Worm (Caenorhabditis elegans) whole organism, young adult: ENCODE results near the gene cogc-6.

ENCODE experiments used
- akir-1 ChIP-seq: fragments of 200-800 bp; sonication (Bioruptor generic); optimal IDR thresholded peaks from 2 replicates; lab custom pipeline; 2018; ENCODE audit warnings: mild to moderate bottlenecking, missing genetic modification characterization, moderate library complexity, missing compliant biosample characterization
- ama-1 ChIP-seq, 3 experiments: fragments of 150-350 bp in 1 of 3; sonication (generic microtip) in 2 of 3; optimal IDR thresholded peaks; 2 replicates each; lab custom pipeline; 2014 to 2018; ENCODE audit warnings: missing biosample characterization in 2 of 3, missing genetic modification characterization in 2 of 3, missing genetic modification reagents in 2 of 3
- egl-44 ChIP-seq: fragments of 200-800 bp; sonication (Bioruptor generic); IDR thresholded peaks from 2 replicates; pipeline ENCODE4 v1.3.6; 2022; ENCODE audit warnings: missing genetic modification reagents, missing genetic modification characterization, missing compliant biosample characterization
- egrh-3 ChIP-seq: fragments of 200-800 bp; sonication (Bioruptor generic); IDR thresholded peaks from 2 replicates; pipeline ENCODE4 v1.3.6; 2022; ENCODE audit warnings: missing genetic modification reagents, missing genetic modification characterization, missing compliant biosample characterization
- nfya-1 ChIP-seq: sonication (generic microtip); optimal IDR thresholded peaks from 2 replicates; lab custom pipeline; 2017; ENCODE audit warnings: antibody characterized with exemption, missing compliant biosample characterization, missing genetic modification characterization, borderline replicate concordance; ENCODE audit not compliant: insufficient read depth
- nfya-2 ChIP-seq: fragments of 200-800 bp; sonication (Bioruptor generic); IDR thresholded peaks from 2 replicates; pipeline ENCODE4 v1.3.6; 2022; ENCODE audit warnings: missing genetic modification reagents, missing genetic modification characterization, missing compliant biosample characterization
- nhr-27 ChIP-seq: fragments of 200-800 bp; sonication (Bioruptor generic); optimal IDR thresholded peaks from 2 replicates; lab custom pipeline; 2018; ENCODE audit warnings: mild to moderate bottlenecking, missing genetic modification characterization, moderate library complexity, missing compliant biosample characterization
- repo-1 ChIP-seq: sonication (generic microtip); optimal IDR thresholded peaks from 2 replicates; lab custom pipeline; 2017; ENCODE audit warnings: mild to moderate bottlenecking, missing genetic modification characterization, missing compliant biosample characterization
- tbx-9 ChIP-seq: sonication (generic microtip); optimal IDR thresholded peaks from 2 replicates; lab custom pipeline; 2016; ENCODE audit warnings: borderline replicate concordance, missing genetic modification characterization, inconsistent platforms, missing compliant biosample characterization
- unc-130 ChIP-seq: sonication (generic microtip); optimal IDR thresholded peaks from 2 replicates; lab custom pipeline; 2016; ENCODE audit warnings: missing genetic modification reagents, missing genetic modification characterization, missing compliant biosample characterization
- ztf-26 ChIP-seq: sonication (generic microtip); optimal IDR thresholded peaks from 2 replicates; lab custom pipeline; 2017; ENCODE audit warnings: missing genetic modification characterization, missing compliant biosample characterization

DNA sequence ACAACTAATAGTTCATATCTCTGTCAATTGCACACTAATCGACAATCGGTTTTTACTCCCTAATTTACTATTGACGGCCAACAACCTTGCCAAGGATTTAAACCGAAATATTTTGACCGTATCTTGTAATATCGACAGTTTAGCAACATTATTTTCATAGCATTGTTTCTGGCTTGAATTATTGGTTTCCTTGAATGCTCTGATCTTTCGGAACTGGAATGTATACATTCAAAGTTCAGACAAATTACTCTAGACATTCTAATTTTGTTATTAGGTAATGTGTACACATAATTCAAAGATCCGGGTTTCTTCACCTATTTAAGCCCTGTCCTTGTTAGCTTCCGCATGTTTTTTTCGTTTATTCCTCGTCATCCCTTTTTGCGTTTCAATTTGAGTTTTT is 42.8 kb upstream of the cogc-6 start, which contains the start of gene C16D9.9:
- TF ChIP-seq ama-1 (optimal IDR thresholded peaks at IDR 0.05; lab: Kevin White, UChicago), result no peak
- no peak for TF ChIP-seq ama-1 (GFP tag; optimal IDR thresholded peaks at IDR 0.05; lab: Kevin White, UChicago)
- no peak for TF ChIP-seq egl-44 (GFP tag; lab: Robert Waterston, UW)
- no peak for TF ChIP-seq repo-1
- no peak for TF ChIP-seq ztf-26
- no peak for TF ChIP-seq egrh-3 (GFP tag; lab: Robert Waterston, UW)
- TF ChIP-seq nfya-2 (GFP tag; lab: Robert Waterston, UW), result no peak
- TF ChIP-seq nhr-27, result no peak
- no peak for TF ChIP-seq nfya-1 (tag; lab: Kevin White, UChicago)
- no peak for TF ChIP-seq tbx-9 (tag; lab: Kevin White, UChicago)
- no peak for TF ChIP-seq unc-130 (GFP tag; lab: Kevin White, UChicago)
- TF ChIP-seq akir-1 (GFP tag; lab: Kevin White, UChicago), result no peak
